Worm (Caenorhabditis elegans) whole organism, young adult: ENCODE data around the gene cal-4.

Experiments used
- B0035.1 ChIP-seq: sonication (generic microtip); optimal IDR thresholded peaks from 2 replicates; lab custom pipeline; 2016; ENCODE audit warnings: missing genetic modification characterization, mild to moderate bottlenecking, missing compliant biosample characterization, missing genotype, missing genetic modification reagents
- B0261.1 ChIP-seq: sonication (generic microtip); optimal IDR thresholded peaks from 2 replicates; lab custom pipeline; 2016; ENCODE audit warnings: mild to moderate bottlenecking, missing genetic modification characterization, moderate library complexity, missing compliant biosample characterization
- C06A6.2 ChIP-seq: fragments of 200-800 bp; sonication (Bioruptor generic); conservative IDR thresholded peaks from 2 replicates; pipeline ENCODE4 v1.3.6; 2022; ENCODE audit warnings: missing genetic modification characterization, missing compliant biosample characterization
- F10E7.11 ChIP-seq: sonication (generic microtip); optimal IDR thresholded peaks from 2 replicates; lab custom pipeline; 2017; ENCODE audit warnings: mild to moderate bottlenecking, missing genetic modification characterization, moderate library complexity, missing compliant biosample characterization
- T26A5.8 ChIP-seq: sonication (generic microtip); optimal IDR thresholded peaks from 2 replicates; lab custom pipeline; 2016; ENCODE audit warnings: missing genetic modification characterization, missing compliant biosample characterization
- Y56A3A.18 ChIP-seq: fragments of 200-800 bp; sonication (Bioruptor generic); IDR thresholded peaks from 2 replicates; pipeline ENCODE4 v1.3.6; 2022; ENCODE audit warnings: missing genetic modification reagents, missing genetic modification characterization, missing compliant biosample characterization
- ZK185.1 ChIP-seq: sonication (generic microtip); optimal IDR thresholded peaks from 2 replicates; lab custom pipeline; 2016; ENCODE audit warnings: mild to moderate bottlenecking, missing genetic modification characterization, missing compliant biosample characterization; ENCODE audit not compliant: poor library complexity, severe bottlenecking
- ets-4 ChIP-seq: fragments of 200-800 bp; sonication (Bioruptor generic); optimal IDR thresholded peaks from 2 replicates; lab custom pipeline; 2018; ENCODE audit warnings: mild to moderate bottlenecking, missing genetic modification characterization, missing compliant biosample characterization
- him-1 ChIP-seq: sonication (generic microtip); optimal IDR thresholded peaks from 2 replicates; lab custom pipeline; 2016; ENCODE audit warnings: missing genotype, missing genetic modification reagents, missing genetic modification characterization, missing compliant biosample characterization
- lir-1 ChIP-seq: fragments of 200-800 bp; sonication (Bioruptor generic); conservative IDR thresholded peaks from 2 replicates; pipeline ENCODE4 v1.3.6; 2022; ENCODE audit warnings: missing genetic modification reagents, missing genetic modification characterization, missing compliant biosample characterization
- mel-28 ChIP-seq: sonication (generic microtip); optimal IDR thresholded peaks from 2 replicates; lab custom pipeline; 2016; ENCODE audit warnings: borderline replicate concordance, mild to moderate bottlenecking, missing genetic modification characterization, missing compliant biosample characterization
- snpc-1.1 ChIP-seq: sonication (generic microtip); optimal IDR thresholded peaks from 2 replicates; lab custom pipeline; 2017; ENCODE audit warnings: missing genetic modification characterization, mild to moderate bottlenecking, missing compliant biosample characterization, antibody characterized with exemption, moderate library complexity, missing genotype, missing genetic modification reagents; ENCODE audit not compliant: insufficient read depth
- unc-130 ChIP-seq: sonication (generic microtip); optimal IDR thresholded peaks from 2 replicates; lab custom pipeline; 2016; ENCODE audit warnings: missing genetic modification reagents, missing genetic modification characterization, missing compliant biosample characterization
- unc-62 ChIP-seq: fragments of 150-350 bp; optimal IDR thresholded peaks from 2 replicates; lab custom pipeline; 2014; ENCODE audit warnings: missing biosample characterization, missing genetic modification reagents, missing genetic modification characterization

ce11 chrIV:10489409-10489808, 31.8 kb upstream of the cal-4 start:
- TF ChIP-seq ZK185.1 (no peak), unc-62 (GFP tag; lab: Kevin White, UChicago) (no peak), mel-28 (tag; lab: Kevin White, UChicago) (no peak), C06A6.2 (no peak), lir-1 (GFP tag; lab: Robert Waterston, UW) (no peak), T26A5.8 (tag; lab: Kevin White, UChicago) (no peak), F10E7.11 (tag; lab: Kevin White, UChicago) (no peak), Y56A3A.18 (GFP tag; lab: Robert Waterston, UW) (no peak), unc-130 (GFP tag; lab: Kevin White, UChicago) (no peak), snpc-1.1 (tag; lab: Kevin White, UChicago) (no peak), B0261.1 (no peak), him-1 (tag; lab: Kevin White, UChicago) (no peak), B0035.1 (no peak), ets-4 (GFP tag; lab: Kevin White, UChicago) (no peak)
